Worm (Caenorhabditis elegans): ENCODE data around the gene npr-33.

The npr-33 gene

ce11 chrX:15923440-15923839 is 13.0 kb downstream of the npr-33 start, which contains the start of gene F31B9.3:
Gene F31B9.3 (plus strand): TSS chrX:15923740.
- no peak for TF ChIP-seq gmeb-1 (tag; optimal IDR thresholded peaks at IDR 0.05)
- no peak for TF ChIP-seq nhr-6 (tag; optimal IDR thresholded peaks at IDR 0.05)
- TF ChIP-seq unc-55 (GFP tag; optimal IDR thresholded peaks at IDR 0.05) = no peak
- TF ChIP-seq alr-1 (tag; optimal IDR thresholded peaks at IDR 0.05) = no peak
- no peak for TF ChIP-seq C34F6.9 (tag; optimal IDR thresholded peaks at IDR 0.05)
- TF ChIP-seq R02D3.7 (tag; optimal IDR thresholded peaks at IDR 0.05) = no peak
- TF ChIP-seq nhr-11 (tag; optimal IDR thresholded peaks at IDR 0.05) = no peak
- no peak for TF ChIP-seq lin-11 (tag; optimal IDR thresholded peaks at IDR 0.05)
- no peak for TF ChIP-seq ama-1 (optimal IDR thresholded peaks at IDR 0.05)
- no peak for TF ChIP-seq ztf-4 (tag; optimal IDR thresholded peaks at IDR 0.05)
- no peak for TF ChIP-seq lin-13 (GFP tag; optimal IDR thresholded peaks at IDR 0.05)
- TF ChIP-seq skn-1 (tag; optimal IDR thresholded peaks at IDR 0.05) = no peak
- TF ChIP-seq sem-4 (tag; optimal IDR thresholded peaks at IDR 0.05) = no peak
- no peak for TF ChIP-seq egl-27 (tag; optimal IDR thresholded peaks at IDR 0.05)
- no peak for TF ChIP-seq F13H6.1 (tag; optimal IDR thresholded peaks at IDR 0.05)
- no peak for TF ChIP-seq elt-1 (tag; optimal IDR thresholded peaks at IDR 0.05)
- TF ChIP-seq fos-1 (tag; optimal IDR thresholded peaks at IDR 0.05) = no peak
- TF ChIP-seq mab-5 (tag; optimal IDR thresholded peaks at IDR 0.05) = no peak
- no peak for TF ChIP-seq dmd-4 (tag; optimal IDR thresholded peaks at IDR 0.05)
- no peak for TF ChIP-seq peb-1 (tag; optimal IDR thresholded peaks at IDR 0.05)

- no peak for TF ChIP-seq mbf-1 (tag; optimal IDR thresholded peaks at IDR 0.05)
- no peak for TF ChIP-seq lin-39 (tag; optimal IDR thresholded peaks at IDR 0.05)
- TF ChIP-seq ama-1 (optimal IDR thresholded peaks at IDR 0.05) = no peak
- TF ChIP-seq ztf-11 (tag; optimal IDR thresholded peaks at IDR 0.05) = no peak
- TF ChIP-seq gmeb-1 (tag; optimal IDR thresholded peaks at IDR 0.05) = no peak
- TF ChIP-seq nhr-237 (tag; optimal IDR thresholded peaks at IDR 0.05) = no peak
- no peak for TF ChIP-seq nhr-129 (tag; optimal IDR thresholded peaks at IDR 0.05)
- TF ChIP-seq aly-2 (tag; optimal IDR thresholded peaks at IDR 0.05) = no peak
- no peak for TF ChIP-seq ztf-4 (tag; optimal IDR thresholded peaks at IDR 0.05)
- no peak for TF ChIP-seq unc-55 (GFP tag; optimal IDR thresholded peaks at IDR 0.05)
- TF ChIP-seq alr-1 (tag; optimal IDR thresholded peaks at IDR 0.05) = no peak
- TF ChIP-seq egl-27 (tag; optimal IDR thresholded peaks at IDR 0.05) = no peak
- TF ChIP-seq F13H6.1 (tag; optimal IDR thresholded peaks at IDR 0.05) = no peak
- TF ChIP-seq ztf-1 (GFP tag; conservative IDR thresholded peaks at IDR 0.05) = no peak
- TF ChIP-seq peb-1 (tag; optimal IDR thresholded peaks at IDR 0.05) = no peak
Observed at ce11 chrX:15932859-15933258, 22.4 kb downstream of the npr-33 start.

- no peak for TF ChIP-seq ztf-4 (tag; optimal IDR thresholded peaks at IDR 0.05)
- TF ChIP-seq nhr-25 (tag; optimal IDR thresholded peaks at IDR 0.05) = no peak
- TF ChIP-seq peb-1 (tag; optimal IDR thresholded peaks at IDR 0.05) = no peak
- no peak for TF ChIP-seq unc-55 (GFP tag; optimal IDR thresholded peaks at IDR 0.05)
- no peak for TF ChIP-seq sma-3 (GFP tag; optimal IDR thresholded peaks at IDR 0.05)
Observed at ce11 chrX:15937854-15938253, 27.4 kb downstream of the npr-33 start.

ce11 chrX:15939224-15939623 is 28.8 kb downstream of the npr-33 start, which contains the start of gene mrp-3:
Gene mrp-3 (minus strand): TSS chrX:15939324.
- TF ChIP-seq ceh-82 (tag; optimal IDR thresholded peaks at IDR 0.05) (no peak), ama-1 (optimal IDR thresholded peaks at IDR 0.05) (no peak), nhr-129 (tag; optimal IDR thresholded peaks at IDR 0.05) (no peak), lin-39 (tag; optimal IDR thresholded peaks at IDR 0.05) (no peak), nhr-25 (tag; optimal IDR thresholded peaks at IDR 0.05) (no peak)

ce11 chrX:15939759-15940334 is 29.4 kb downstream of the npr-33 start:
- TF ChIP-seq crh-2 (tag; optimal IDR thresholded peaks at IDR 0.05) = peak; percentile 13
- no peak for TF ChIP-seq lin-11 (tag; optimal IDR thresholded peaks at IDR 0.05)
- TF ChIP-seq nhr-11 (tag; optimal IDR thresholded peaks at IDR 0.05) = no peak
- TF ChIP-seq F13H6.1 (tag; optimal IDR thresholded peaks at IDR 0.05) = peak; percentile 25
- TF ChIP-seq sma-9 (GFP tag; optimal IDR thresholded peaks at IDR 0.05) = peak; percentile 58
- no peak for TF ChIP-seq sma-9 (tag; optimal IDR thresholded peaks at IDR 0.05)
- peak; percentile 11 for TF ChIP-seq sma-3 (GFP tag; optimal IDR thresholded peaks at IDR 0.05)
- no peak for TF ChIP-seq unc-55 (GFP tag; optimal IDR thresholded peaks at IDR 0.05)

- TF ChIP-seq ama-1 (optimal IDR thresholded peaks at IDR 0.05) (no peak), nhr-11 (tag; optimal IDR thresholded peaks at IDR 0.05) (no peak), nhr-25 (tag; optimal IDR thresholded peaks at IDR 0.05) (no peak), F13H6.1 (tag; optimal IDR thresholded peaks at IDR 0.05) (no peak), lin-13 (GFP tag; optimal IDR thresholded peaks at IDR 0.05) (no peak), nhr-12 (tag; optimal IDR thresholded peaks at IDR 0.05) (no peak)
Observed at ce11 chrX:15943709-15944108, 33.3 kb downstream of the npr-33 start, which contains the start of gene mec-5. Gene mec-5 (plus strand): TSS chrX:15944009.
